Worm (Caenorhabditis elegans) whole organism, L1 larva: ENCODE data around the gene B0001.5.

Source experiments
- lin-35 ChIP-seq, 2 experiments: fragments of 150-350 bp; optimal IDR thresholded peaks; 2 replicates each; lab custom pipeline; 2014; ENCODE audit warnings: missing biosample characterization in 2 of 2, missing genetic modification characterization in 2 of 2, missing genetic modification reagents in 2 of 2
- nhr-11 ChIP-seq: fragments of 150-350 bp; optimal IDR thresholded peaks from 2 replicates; lab custom pipeline; 2014; ENCODE audit warnings: missing biosample characterization, missing genetic modification characterization
- nhr-237 ChIP-seq: fragments of 150-350 bp; optimal IDR thresholded peaks from 2 replicates; lab custom pipeline; 2014; ENCODE audit warnings: missing biosample characterization, missing genetic modification characterization
- snpc-4 ChIP-seq: fragments of 150-350 bp; optimal IDR thresholded peaks from 2 replicates; lab custom pipeline; 2014; ENCODE audit warnings: missing biosample characterization, missing genetic modification characterization

DNA sequence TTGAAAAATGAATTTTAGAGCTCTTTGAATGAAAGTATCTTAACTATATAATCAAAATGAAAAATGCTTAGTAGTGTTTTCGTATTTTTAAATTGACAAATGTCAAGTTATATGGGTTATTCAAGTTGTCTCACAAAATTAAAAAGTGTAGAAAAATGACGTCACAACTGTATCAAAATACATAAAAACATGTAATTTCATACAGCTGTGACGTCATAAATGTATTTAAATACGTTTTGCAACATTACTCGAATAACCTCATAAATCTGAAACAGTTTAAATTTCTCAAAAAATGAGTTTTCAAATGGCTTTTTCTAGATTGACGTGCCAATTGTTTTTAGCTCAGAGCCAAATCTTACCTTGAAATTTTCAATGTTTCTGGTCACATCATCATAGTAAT lies 33.4 kb downstream of the B0001.5 start:
- no peak for TF ChIP-seq snpc-4 (tag; lab: Kevin White, UChicago)
- no peak for TF ChIP-seq nhr-237
- no peak for TF ChIP-seq lin-35 (GFP tag; optimal IDR thresholded peaks at IDR 0.05; lab: Kevin White, UChicago)
- no peak for TF ChIP-seq nhr-11 (tag; lab: Kevin White, UChicago)
